Worm (Caenorhabditis elegans): ENCODE data around the gene asp-6.

- TF ChIP-seq alr-1 (tag; optimal IDR thresholded peaks at IDR 0.05) = no peak
- no peak for TF ChIP-seq nhr-12 (tag; optimal IDR thresholded peaks at IDR 0.05)
- no peak for TF ChIP-seq ama-1 (optimal IDR thresholded peaks at IDR 0.05)
- TF ChIP-seq unc-55 (GFP tag; optimal IDR thresholded peaks at IDR 0.05) = no peak
- no peak for TF ChIP-seq nhr-11 (tag; optimal IDR thresholded peaks at IDR 0.05)
- TF ChIP-seq snpc-4 (tag; optimal IDR thresholded peaks at IDR 0.05) = no peak
- no peak for TF ChIP-seq lin-39 (tag; optimal IDR thresholded peaks at IDR 0.05)
- no peak for TF ChIP-seq egl-27 (tag; optimal IDR thresholded peaks at IDR 0.05)
- TF ChIP-seq nhr-6 (tag; optimal IDR thresholded peaks at IDR 0.05) = no peak
- TF ChIP-seq ceh-16 (tag; optimal IDR thresholded peaks at IDR 0.05) = no peak
Measured at ce11 chrV:8224634-8225033, 44.1 kb downstream of the asp-6 start, which contains the start of gene pax-1.
